Fruit fly (Drosophila melanogaster) whole organism: ENCODE results near the gene CNMaR.

ENCODE experiments used
- CG8478 ChIP-seq: fragments of >200 bp; optimal IDR thresholded peaks from 2 replicates; lab custom pipeline; 2018; ENCODE audit warnings: inconsistent platforms
- Dll ChIP-seq: fragments of >200 bp; optimal IDR thresholded peaks from 2 replicates; lab custom pipeline; 2017
- EcR ChIP-seq, 2 experiments: fragments of >200 bp; optimal IDR thresholded peaks; 2 replicates each; lab custom pipeline; 2017; ENCODE audit warnings: missing biosample characterization in 2 of 2, missing genetic modification characterization in 2 of 2, missing genetic modification reagents in 2 of 2
- pan ChIP-seq: fragments of >200 bp; optimal IDR thresholded peaks from 2 replicates; lab custom pipeline; 2017
- psq ChIP-seq: fragments of >200 bp; optimal IDR thresholded peaks from 2 replicates; lab custom pipeline; 2017
- usp ChIP-seq: fragments of >200 bp; optimal IDR thresholded peaks from 2 replicates; lab custom pipeline; 2017; ENCODE audit warnings: missing biosample characterization, missing genetic modification characterization, mixed read lengths

CNMaR gene

DNA sequence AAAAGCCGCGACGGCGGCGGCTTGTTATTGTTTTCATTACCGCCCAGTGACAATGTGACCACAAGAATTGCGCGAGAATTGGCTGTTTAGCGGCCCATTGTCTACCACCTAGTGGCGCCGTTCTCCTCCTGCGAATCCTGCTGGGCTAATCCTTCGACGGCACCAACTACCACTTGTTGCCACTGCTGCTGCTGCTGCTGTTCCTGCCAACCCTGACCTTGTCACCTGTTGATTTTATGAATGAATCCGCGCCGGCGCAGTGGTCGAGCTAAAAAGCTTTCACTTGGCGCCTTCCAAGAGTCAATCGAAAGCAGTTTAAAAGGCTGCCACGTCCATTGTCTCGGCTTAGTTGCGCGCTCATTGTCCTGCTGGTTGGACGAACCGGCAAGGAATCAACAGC lies at the start of gene CNMaR:
Gene CNMaR (plus strand): TSS at position 348 of the 400 bp plus-strand sequence.
- TF ChIP-seq psq (lab: Kevin White, UChicago) (no peak), usp (GFP tag; lab: Kevin White, UChicago) (no peak), pan (lab: Kevin White, UChicago) (no peak), Dll (no peak), CG8478 (no peak), EcR (GFP tag; optimal IDR thresholded peaks at IDR 0.05; lab: Kevin White, UChicago) (no peak)

DNA sequence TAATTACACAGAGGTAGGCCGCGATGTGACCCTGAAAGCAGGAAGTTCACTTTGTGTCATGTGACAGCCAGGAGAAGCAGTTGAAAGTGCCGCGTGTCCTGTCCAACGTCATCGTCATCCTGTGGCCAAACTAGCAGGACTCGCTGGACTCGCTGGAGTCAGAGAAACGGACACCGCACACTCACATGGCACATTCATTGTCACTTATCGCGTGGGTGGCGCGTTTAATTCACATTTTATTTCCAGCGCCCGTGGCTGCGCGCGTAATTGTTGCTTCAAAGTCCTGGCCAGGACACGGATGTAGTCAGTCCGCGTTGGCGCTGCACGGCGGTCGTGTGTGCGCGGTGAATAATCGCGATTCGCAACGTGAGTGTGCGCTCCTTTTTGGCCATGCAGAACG lies 46.4 kb upstream of the CNMaR start, which contains the start of gene Tmc:
Gene Tmc (plus strand): TSS at position 301 of the 400 bp plus-strand sequence.
- TF ChIP-seq psq (lab: Kevin White, UChicago): no peak
- TF ChIP-seq usp (GFP tag; lab: Kevin White, UChicago): no peak
- TF ChIP-seq EcR (GFP tag; optimal IDR thresholded peaks at IDR 0.05; lab: Kevin White, UChicago): no peak
- TF ChIP-seq CG8478: no peak
- no peak for TF ChIP-seq Dll
- no peak for TF ChIP-seq pan (lab: Kevin White, UChicago)

DNA sequence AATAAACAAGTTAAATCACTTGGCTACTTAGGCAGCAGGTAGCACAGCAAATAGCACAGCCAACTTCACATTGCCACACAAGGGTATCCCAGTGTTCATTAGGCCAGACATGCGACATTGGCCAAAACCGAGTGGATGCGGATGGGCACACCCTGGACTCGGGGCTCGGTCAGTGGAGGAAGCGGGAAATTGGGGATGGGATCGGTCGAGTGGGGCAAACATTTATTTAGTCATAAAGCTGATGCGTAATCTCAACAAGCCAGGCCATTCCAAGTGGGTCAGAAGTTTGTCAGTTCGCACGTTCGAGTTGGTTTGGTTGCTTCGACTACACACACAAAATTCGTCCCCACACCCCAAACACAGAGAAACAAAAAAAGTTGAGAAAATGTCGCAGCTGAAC lies 45.2 kb upstream of the CNMaR start, which contains the start of gene CG3222:
Gene CG3222 (plus strand): TSS at position 301 of the 400 bp plus-strand sequence.
- TF ChIP-seq Dll (no peak), psq (lab: Kevin White, UChicago) (no peak), CG8478 (no peak), EcR (GFP tag; optimal IDR thresholded peaks at IDR 0.05; lab: Kevin White, UChicago) (no peak), pan (lab: Kevin White, UChicago) (no peak), usp (GFP tag; lab: Kevin White, UChicago) (no peak)

DNA sequence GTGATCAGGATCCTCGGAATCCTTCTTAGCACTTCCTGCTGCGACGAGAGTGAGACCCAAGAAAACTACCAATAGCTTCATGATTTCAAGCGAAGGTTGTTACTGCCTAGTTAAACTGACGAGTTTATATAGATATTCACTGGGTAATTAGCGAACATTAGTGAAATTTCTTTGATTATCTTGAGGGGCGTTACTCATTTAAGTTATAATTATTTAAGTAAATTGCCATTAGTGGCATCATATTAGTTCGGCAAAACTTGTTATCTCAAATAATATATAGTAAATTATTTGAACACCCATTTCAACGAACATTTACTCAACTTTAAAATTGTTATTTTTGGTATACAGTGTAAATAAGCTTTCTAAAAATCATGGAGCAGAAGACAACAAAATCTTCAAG lies 42.7 kb upstream of the CNMaR start, which contains the start of the genes CG3088 and CG3306:
Gene CG3088 (minus strand): TSS at position 101 of the 400 bp plus-strand sequence.
Gene CG3306 (plus strand): TSS at position 299 of the 400 bp plus-strand sequence.
- no peak for TF ChIP-seq Dll
- no peak for TF ChIP-seq usp (GFP tag; lab: Kevin White, UChicago)
- TF ChIP-seq psq (lab: Kevin White, UChicago): no peak
- TF ChIP-seq pan (lab: Kevin White, UChicago): no peak
- no peak for TF ChIP-seq CG8478
- TF ChIP-seq EcR (GFP tag; optimal IDR thresholded peaks at IDR 0.05; lab: Kevin White, UChicago): no peak

DNA sequence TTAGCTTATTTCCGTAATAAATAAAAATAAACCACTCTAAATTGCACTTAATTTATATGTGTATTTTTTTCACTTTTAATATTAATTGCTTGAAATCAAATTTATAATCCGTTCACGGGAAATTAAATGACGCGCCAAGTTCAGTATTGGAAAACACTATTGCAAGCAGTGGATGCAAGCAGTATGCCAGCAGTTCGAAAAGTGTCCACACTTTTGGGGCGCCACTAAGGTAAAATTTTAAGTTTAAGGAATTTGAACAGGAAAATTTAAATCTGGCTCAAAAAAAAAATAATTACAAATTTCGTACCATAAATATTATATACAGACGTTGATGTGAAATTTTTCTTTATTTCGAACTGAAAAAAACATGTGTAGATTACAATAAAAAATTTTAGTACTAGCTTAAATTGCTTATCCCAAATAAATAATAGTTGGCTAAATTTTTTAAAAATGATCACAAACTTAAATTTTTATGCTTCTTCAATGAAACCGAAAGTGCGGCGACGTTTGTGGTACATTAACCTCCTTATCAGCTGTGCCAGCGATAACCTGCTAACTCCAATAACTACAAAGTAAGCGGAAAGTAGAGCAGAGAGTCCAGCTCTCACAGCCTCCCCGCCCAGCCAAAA lies 29.8 kb upstream of the CNMaR start:
- TF ChIP-seq usp (GFP tag; lab: Kevin White, UChicago) (no peak), CG8478 (no peak), EcR (GFP tag; optimal IDR thresholded peaks at IDR 0.05; lab: Kevin White, UChicago) (no peak), psq (lab: Kevin White, UChicago) (no peak), Dll (no peak), pan (lab: Kevin White, UChicago) (no peak)

DNA sequence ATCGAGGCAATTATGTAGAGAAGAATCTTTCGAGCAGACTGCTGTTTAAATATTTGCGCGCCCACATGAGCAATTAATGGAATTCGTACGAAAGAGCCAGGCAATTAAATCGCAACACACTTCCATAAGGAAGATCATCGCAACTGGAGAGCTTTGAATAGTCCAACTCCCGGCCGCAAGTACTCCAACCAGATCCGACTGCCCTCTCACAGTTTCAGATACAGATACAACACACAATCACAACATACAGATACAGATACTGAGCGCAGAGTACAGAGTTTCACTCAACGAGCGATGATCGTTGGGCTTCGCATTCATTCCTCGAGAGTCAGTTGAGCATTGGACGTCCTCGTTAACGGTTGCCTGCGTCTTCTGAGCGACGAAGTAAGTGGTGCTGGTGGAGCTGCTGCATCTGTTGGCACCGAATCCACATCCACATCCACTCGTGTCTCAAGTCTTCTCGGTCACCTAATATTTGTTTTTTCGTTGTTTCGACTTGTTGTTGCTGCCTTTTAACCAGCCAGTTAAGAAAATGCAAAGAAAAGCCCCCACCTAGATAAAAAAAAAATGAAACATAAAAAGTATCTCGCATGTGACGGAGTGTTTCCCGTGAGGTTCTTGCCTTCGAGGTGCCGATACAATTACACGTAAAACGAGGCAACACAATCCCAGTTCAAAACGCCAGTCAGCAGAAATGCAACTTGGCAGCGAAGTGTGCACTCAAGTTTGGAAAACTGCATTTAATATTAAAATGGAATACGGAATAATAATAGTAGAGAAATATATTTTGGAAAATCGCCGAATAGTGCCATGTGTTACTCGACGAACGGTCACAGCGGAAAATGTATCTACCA lies 29.1 kb upstream of the CNMaR start, which contains the start of gene LanB2:
Gene LanB2 (plus strand): TSS at position 326 of the 854 bp plus-strand sequence.
- TF ChIP-seq usp (GFP tag; lab: Kevin White, UChicago) (no peak), EcR (GFP tag; optimal IDR thresholded peaks at IDR 0.05; lab: Kevin White, UChicago) (no peak), CG8478 (no peak), psq (lab: Kevin White, UChicago) (no peak), pan (lab: Kevin White, UChicago) (no peak), Dll (no peak)

DNA sequence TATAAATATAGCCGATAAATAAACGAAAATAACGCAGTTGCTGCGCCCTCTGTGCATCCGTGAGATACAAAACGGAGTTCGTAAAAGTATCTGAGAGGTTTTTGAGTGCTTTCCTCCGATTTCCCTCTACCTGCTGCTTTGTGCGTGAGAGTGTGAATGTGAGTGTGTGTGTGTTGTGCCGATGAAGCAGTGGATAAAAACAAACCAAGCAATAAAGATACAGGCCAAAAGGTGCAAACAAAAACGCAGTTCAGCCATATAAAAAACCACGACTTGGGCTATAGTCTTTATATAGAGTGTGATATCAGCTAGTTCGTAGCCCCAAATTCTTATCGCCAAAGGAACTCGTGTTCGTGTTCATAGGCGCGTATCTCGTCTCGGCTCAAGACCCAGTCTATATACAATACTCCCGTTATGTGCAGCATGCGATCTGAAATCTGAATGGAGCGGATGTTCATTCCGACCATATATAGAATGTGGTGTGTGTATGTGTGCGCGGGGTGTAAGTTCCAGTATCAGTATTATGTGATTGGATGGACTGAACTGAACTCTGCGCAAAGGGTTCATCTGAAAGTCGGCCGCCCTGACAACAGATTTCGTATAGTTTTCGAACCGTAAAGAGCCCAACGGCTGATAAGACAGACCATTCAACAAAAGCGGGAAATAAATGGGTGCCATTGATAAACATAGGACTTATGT lies 28.3 kb upstream of the CNMaR start:
- TF ChIP-seq pan (lab: Kevin White, UChicago) (no peak), CG8478 (no peak), psq (lab: Kevin White, UChicago) (no peak), usp (GFP tag; lab: Kevin White, UChicago) (no peak), Dll (no peak), EcR (GFP tag; optimal IDR thresholded peaks at IDR 0.05; lab: Kevin White, UChicago) (no peak)

DNA sequence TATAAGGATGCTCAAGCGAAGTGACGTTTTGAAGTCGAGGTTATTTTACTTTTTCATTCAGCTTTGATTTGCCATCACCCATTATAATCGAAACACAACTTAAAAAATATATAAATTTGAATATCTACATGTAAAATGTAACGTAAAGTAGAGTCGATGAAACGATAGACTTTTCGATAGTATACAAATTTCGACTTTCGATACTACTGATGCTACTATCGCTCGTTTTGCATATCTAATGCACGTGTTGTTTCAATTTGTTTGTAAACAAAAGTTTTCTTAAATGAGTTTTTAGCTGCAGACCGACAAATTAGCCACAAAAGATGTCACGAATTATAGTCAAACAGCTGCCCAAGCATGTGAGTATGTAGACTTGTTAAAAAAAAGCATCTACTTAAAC lies 19.9 kb upstream of the CNMaR start, which contains the start of gene CG3335:
Gene CG3335 (plus strand): TSS at position 224 of the 400 bp plus-strand sequence.
- no peak for TF ChIP-seq usp (GFP tag; lab: Kevin White, UChicago)
- no peak for TF ChIP-seq EcR (GFP tag; optimal IDR thresholded peaks at IDR 0.05; lab: Kevin White, UChicago)
- no peak for TF ChIP-seq pan (lab: Kevin White, UChicago)
- TF ChIP-seq psq (lab: Kevin White, UChicago): no peak
- TF ChIP-seq CG8478: no peak
- TF ChIP-seq Dll: no peak

DNA sequence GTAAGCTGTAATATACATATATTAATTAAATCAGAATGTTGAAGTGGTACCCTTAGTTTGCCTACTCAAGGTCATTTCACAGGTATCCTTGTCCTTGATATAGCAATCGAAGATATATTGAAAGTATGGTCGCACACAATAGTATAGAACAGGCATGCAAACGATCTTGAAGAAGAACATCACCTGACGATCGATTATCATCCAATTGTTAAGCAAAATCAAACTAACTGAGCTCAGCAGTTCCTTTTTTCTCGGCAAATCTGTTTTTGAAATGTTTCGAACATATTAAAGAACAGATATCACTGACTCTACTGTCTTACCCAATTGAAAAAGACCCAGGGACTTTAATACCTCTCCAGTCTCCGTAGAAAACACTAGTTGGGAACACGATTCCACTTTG lies 15.5 kb upstream of the CNMaR start, which contains the start of gene Cyp40:
Gene Cyp40 (plus strand): TSS at position 301 of the 400 bp plus-strand sequence.
- no peak for TF ChIP-seq psq (lab: Kevin White, UChicago)
- no peak for TF ChIP-seq usp (GFP tag; lab: Kevin White, UChicago)
- no peak for TF ChIP-seq Dll
- no peak for TF ChIP-seq EcR (GFP tag; optimal IDR thresholded peaks at IDR 0.05; lab: Kevin White, UChicago)
- TF ChIP-seq pan (lab: Kevin White, UChicago): no peak
- no peak for TF ChIP-seq CG8478

DNA sequence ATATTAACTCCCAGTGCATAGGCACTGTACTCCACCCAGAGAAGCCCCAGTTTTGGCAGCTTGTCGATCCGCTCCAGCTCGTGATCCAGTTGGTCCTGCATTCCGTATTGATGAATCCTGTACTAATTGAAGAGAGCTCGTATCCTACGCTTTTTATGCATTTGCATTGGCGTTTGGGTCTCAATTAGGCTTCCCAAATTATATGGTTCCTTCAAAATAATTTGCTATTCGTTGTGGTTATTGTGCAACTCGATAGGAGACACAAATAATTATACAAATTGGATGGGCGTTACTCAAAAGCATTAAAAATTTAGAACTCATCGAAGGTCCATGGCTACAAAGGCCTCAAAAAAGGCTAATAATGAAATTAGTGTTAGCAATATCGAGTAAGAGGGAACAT lies 14.8 kb upstream of the CNMaR start, which contains the start of gene Or67b:
Gene Or67b (minus strand): TSS at position 101 of the 400 bp plus-strand sequence.
- TF ChIP-seq pan (lab: Kevin White, UChicago) (no peak), psq (lab: Kevin White, UChicago) (no peak)

DNA sequence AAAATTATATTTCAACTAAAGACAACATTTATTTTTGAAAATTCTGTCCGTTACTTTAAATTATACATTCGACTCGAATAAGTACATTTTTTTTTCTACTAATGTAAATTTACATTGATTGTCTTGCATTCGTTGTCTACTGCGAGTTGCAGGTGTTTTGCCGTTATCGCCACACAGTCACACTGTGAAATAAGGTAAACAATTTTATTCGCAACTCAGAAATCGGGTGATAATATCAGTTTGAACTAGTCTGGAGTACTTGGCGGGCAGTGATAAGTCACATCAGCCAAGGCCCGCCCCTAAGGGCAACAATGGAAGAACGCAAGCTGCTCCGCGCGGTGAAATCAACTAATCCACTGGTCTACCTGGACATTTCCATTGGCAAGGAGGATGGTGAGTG lies 14.0 kb upstream of the CNMaR start:
- TF ChIP-seq EcR (GFP tag; optimal IDR thresholded peaks at IDR 0.05; lab: Kevin White, UChicago) (no peak), CG8478 (no peak), usp (GFP tag; lab: Kevin White, UChicago) (no peak), psq (lab: Kevin White, UChicago) (no peak), Dll (no peak), pan (lab: Kevin White, UChicago) (no peak)
